Worm (Caenorhabditis elegans): ENCODE results near the gene srw-8.

DNA sequence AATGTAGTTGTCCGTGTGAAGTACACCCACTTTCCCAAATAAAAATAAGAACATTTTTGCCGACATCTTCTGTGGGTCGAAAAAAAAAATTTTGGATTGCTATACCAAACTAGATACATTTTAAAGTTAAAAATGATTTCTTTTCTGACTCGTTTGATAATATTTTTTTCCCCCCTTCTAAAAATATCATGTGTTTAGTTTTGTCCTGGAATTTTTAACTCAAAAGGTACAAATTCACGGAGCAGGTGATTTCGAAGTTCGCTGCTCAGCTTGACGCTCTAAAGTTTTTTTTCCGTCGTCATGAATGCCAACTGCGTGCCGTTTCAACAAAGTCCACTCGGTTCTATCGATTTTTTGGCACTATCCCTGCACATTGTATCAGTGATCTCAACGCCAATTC lies 31.8 kb upstream of the srw-8 start, which contains the start of gene srh-185:
- TF ChIP-seq him-1 (tag; optimal IDR thresholded peaks at IDR 0.05): no peak
- TF ChIP-seq dao-5 (tag; optimal IDR thresholded peaks at IDR 0.05): no peak
